Worm (Caenorhabditis elegans): ENCODE data around the gene fbxa-90.

fbxa-90 gene

ce11 chrV:16956229-16956628, 10.4 kb upstream of the fbxa-90 start, which contains the start of gene clec-239:
clec-239 (plus strand) TSS chrV:16956529.
- TF ChIP-seq ceh-63 (GFP tag; optimal IDR thresholded peaks at IDR 0.05) (no peak), mep-1 (tag; optimal IDR thresholded peaks at IDR 0.05) (no peak), ceh-88 (GFP tag; IDR thresholded peaks at IDR 0.05) (no peak), fos-1 (tag; optimal IDR thresholded peaks at IDR 0.05) (no peak), grh-1 (GFP tag; IDR thresholded peaks at IDR 0.05) (no peak), pqm-1 (tag; optimal IDR thresholded peaks at IDR 0.05) (no peak), egl-13 (tag; optimal IDR thresholded peaks at IDR 0.05) (no peak), mef-2 (tag; optimal IDR thresholded peaks at IDR 0.05) (no peak), swsn-7 (tag; optimal IDR thresholded peaks at IDR 0.05) (no peak), C34B4.2 (tag; optimal IDR thresholded peaks at IDR 0.05) (no peak), irx-1 (tag; optimal IDR thresholded peaks at IDR 0.05) (no peak), pax-3 (tag; optimal IDR thresholded peaks at IDR 0.05) (no peak), egl-27 (tag; optimal IDR thresholded peaks at IDR 0.05) (no peak), hlh-4 (tag; optimal IDR thresholded peaks at IDR 0.05) (no peak)

- TF ChIP-seq efl-1 (optimal IDR thresholded peaks at IDR 0.05) (no peak), efl-1 (GFP tag; optimal IDR thresholded peaks at IDR 0.05 in 1 of 2) (peak in 1 of 2 experiments; percentile 85), grh-1 (GFP tag; IDR thresholded peaks at IDR 0.05) (no peak), blmp-1 (tag; optimal IDR thresholded peaks at IDR 0.05) (no peak), hlh-4 (tag; optimal IDR thresholded peaks at IDR 0.05) (no peak)
Observed at ce11 chrV:16958975-16959374, 7.6 kb upstream of the fbxa-90 start.

ce11 chrV:16965655-16966054, 959 bp upstream of the fbxa-90 start, which contains the start of gene efl-1:
efl-1 (minus strand) TSS chrV:16965675.
- TF ChIP-seq unc-62 (GFP tag; optimal IDR thresholded peaks at IDR 0.05) (peak; percentile 49), fkh-10 (GFP tag; optimal IDR thresholded peaks at IDR 0.05) (peak; percentile 86), aha-1 (tag; optimal IDR thresholded peaks at IDR 0.05) (peak; percentile 60), snpc-4 (tag; optimal IDR thresholded peaks at IDR 0.05) (peak; percentile 95), sptf-1 (tag; optimal IDR thresholded peaks at IDR 0.05) (no peak), ama-1 (optimal IDR thresholded peaks at IDR 0.05) (no peak), hlh-17 (GFP tag; optimal IDR thresholded peaks at IDR 0.05; ENCODE audit: borderline replicate concordance) (no peak), ceh-63 (GFP tag; optimal IDR thresholded peaks at IDR 0.05) (no peak), pax-3 (tag; optimal IDR thresholded peaks at IDR 0.05) (peak; percentile 87), unc-30 (tag; optimal IDR thresholded peaks at IDR 0.05) (no peak), xbp-1 (tag; optimal IDR thresholded peaks at IDR 0.05) (peak; percentile 98), lin-14 (GFP tag; optimal IDR thresholded peaks at IDR 0.05) (peak; percentile 95), lsy-2 (tag; optimal IDR thresholded peaks at IDR 0.05) (peak; percentile 93 to 95), ceh-82 (tag; optimal IDR thresholded peaks at IDR 0.05) (peak; percentile 80 to 96 (median 94)), mef-2 (tag; optimal IDR thresholded peaks at IDR 0.05) (peak; percentile 64), ets-5 (GFP tag; IDR thresholded peaks at IDR 0.05) (no peak), elt-3 (tag; optimal IDR thresholded peaks at IDR 0.05) (peak in 2 of 6 experiments; percentile 76 to 93), tlp-1 (tag; optimal IDR thresholded peaks at IDR 0.05) (no peak), sup-37 (GFP tag; optimal IDR thresholded peaks at IDR 0.05) (peak; percentile 81), efl-1 (optimal IDR thresholded peaks at IDR 0.05) (peak; percentile 97 to 100), efl-1 (GFP tag; optimal IDR thresholded peaks at IDR 0.05 in 1 of 2) (peak in 1 of 2 experiments; percentile 100), nhr-237 (tag; optimal IDR thresholded peaks at IDR 0.05) (peak; percentile 88), unc-86 (tag; optimal IDR thresholded peaks at IDR 0.05) (peak; percentile 92), nhr-76 (tag; optimal IDR thresholded peaks at IDR 0.05) (no peak), lin-35 (GFP tag; optimal IDR thresholded peaks at IDR 0.05) (peak; percentile 100), nhr-47 (tag; optimal IDR thresholded peaks at IDR 0.05) (peak; percentile 97), pag-3 (tag; optimal IDR thresholded peaks at IDR 0.05; ENCODE audit: borderline replicate concordance, insufficient read depth) (no peak), nhr-77 (tag; optimal IDR thresholded peaks at IDR 0.05) (peak; percentile 92), vab-15 (tag; optimal IDR thresholded peaks at IDR 0.05) (peak; percentile 51), elt-2 (tag; optimal IDR thresholded peaks at IDR 0.05) (peak; percentile 78), ces-1 (GFP tag; optimal IDR thresholded peaks at IDR 0.05) (no peak), rnt-1 (tag; optimal IDR thresholded peaks at IDR 0.05) (peak; percentile 97), ceh-88 (GFP tag; IDR thresholded peaks at IDR 0.05) (peak; percentile 75), lir-3 (tag; optimal IDR thresholded peaks at IDR 0.05; ENCODE audit: poor library complexity) (no peak), efl-3 (GFP tag; optimal IDR thresholded peaks at IDR 0.05) (no peak), nhr-90 (tag; optimal IDR thresholded peaks at IDR 0.05; ENCODE audit: poor library complexity) (peak; percentile 95), nhr-12 (tag; optimal IDR thresholded peaks at IDR 0.05) (no peak), mdl-1 (tag; optimal IDR thresholded peaks at IDR 0.05) (peak in 1 of 2 experiments; percentile 78)
